Fruit fly (Drosophila melanogaster) S2 (cell line): Measurements from ENCODE around the gene CG5004.

Experiments used
- CG8478 ChIP-seq: fragments of >200 bp; optimal IDR thresholded peaks from 2 replicates; lab custom pipeline; 2018
- CTCF ChIP-seq, 2 experiments: fragments of >200 bp; optimal IDR thresholded peaks; 2 replicates each; lab custom pipeline; 2018

The CG5004 gene

dm6 chrX:17172777-17173315 is 65.5 kb downstream of the CG5004 start:
- TF ChIP-seq CTCF (optimal IDR thresholded peaks at IDR 0.05; lab: Kevin White, UChicago) (no peak), CG8478 (lab: Kevin White, UChicago) (no peak)

- TF ChIP-seq CG8478 (lab: Kevin White, UChicago) (no peak), CTCF (optimal IDR thresholded peaks at IDR 0.05; lab: Kevin White, UChicago) (no peak)
These were observed 66.7 kb downstream of the CG5004 start for dm6 chrX:17174115-17174514.

dm6 chrX:17175558-17176189 is 68.3 kb downstream of the CG5004 start:
- TF ChIP-seq CG8478 (lab: Kevin White, UChicago) (no peak), CTCF (optimal IDR thresholded peaks at IDR 0.05; lab: Kevin White, UChicago) (peak; percentile 93 to 94)

dm6 chrX:17176542-17176941 is 69.2 kb downstream of the CG5004 start:
- TF ChIP-seq CTCF (optimal IDR thresholded peaks at IDR 0.05; lab: Kevin White, UChicago) (no peak), CG8478 (lab: Kevin White, UChicago) (no peak)

- no peak for TF ChIP-seq CG8478 (lab: Kevin White, UChicago)
- no peak for TF ChIP-seq CTCF (optimal IDR thresholded peaks at IDR 0.05; lab: Kevin White, UChicago)
These were observed 70.2 kb downstream of the CG5004 start for dm6 chrX:17177606-17178005.

dm6 chrX:17178484-17178921 is 71.1 kb downstream of the CG5004 start:
- no peak for TF ChIP-seq CTCF (optimal IDR thresholded peaks at IDR 0.05; lab: Kevin White, UChicago)
- no peak for TF ChIP-seq CG8478 (lab: Kevin White, UChicago)

- TF ChIP-seq CTCF (optimal IDR thresholded peaks at IDR 0.05; lab: Kevin White, UChicago) (no peak), CG8478 (lab: Kevin White, UChicago) (no peak)
These were observed 73.1 kb downstream of the CG5004 start for dm6 chrX:17180523-17180922.

dm6 chrX:17181264-17182198 is 74.1 kb downstream of the CG5004 start:
- no peak for TF ChIP-seq CTCF (optimal IDR thresholded peaks at IDR 0.05; lab: Kevin White, UChicago)
- TF ChIP-seq CG8478 (lab: Kevin White, UChicago) = no peak

dm6 chrX:17183486-17183885 is 76.1 kb downstream of the CG5004 start:
- TF ChIP-seq CG8478 (lab: Kevin White, UChicago) (no peak), CTCF (optimal IDR thresholded peaks at IDR 0.05; lab: Kevin White, UChicago) (no peak)
